Worm (Caenorhabditis elegans): ENCODE data around the gene kdin-1.

- TF ChIP-seq rcor-1 (GFP tag; IDR thresholded peaks at IDR 0.05) = no peak
- TF ChIP-seq Y53G8AR.9 (GFP tag; conservative IDR thresholded peaks at IDR 0.05) = no peak
- TF ChIP-seq unc-62 (GFP tag; optimal IDR thresholded peaks at IDR 0.05) = no peak
- TF ChIP-seq efl-1 (GFP tag; optimal IDR thresholded peaks at IDR 0.05) = no peak
Observed at ce11 chrIV:11051963-11052362, 13.5 kb downstream of the kdin-1 start.
